Worm (Caenorhabditis elegans) whole organism, young adult: ENCODE data around the gene E02H4.5.

Experiments
- B0336.3 ChIP-seq: fragments of 200-800 bp; sonication (Bioruptor generic); IDR thresholded peaks from 2 replicates; pipeline ENCODE4 v1.3.6; 2022; ENCODE audit warnings: missing genetic modification characterization, missing compliant biosample characterization
- F33H1.4 ChIP-seq: fragments of 200-800 bp; sonication (Bioruptor generic); IDR thresholded peaks from 2 replicates; pipeline ENCODE4 v1.3.6; 2022; ENCODE audit warnings: missing genetic modification reagents, missing genetic modification characterization, missing compliant biosample characterization
- F52B5.7 ChIP-seq: sonication (generic microtip); optimal IDR thresholded peaks from 2 replicates; lab custom pipeline; 2016; ENCODE audit warnings: mild to moderate bottlenecking, missing genetic modification characterization, missing compliant biosample characterization
- Y53G8AR.9 ChIP-seq: fragments of 200-800 bp; sonication (Bioruptor generic); conservative IDR thresholded peaks from 2 replicates; pipeline ENCODE4 v1.3.6; 2022; ENCODE audit warnings: missing genetic modification reagents, missing genetic modification characterization, missing compliant biosample characterization
- Y56A3A.18 ChIP-seq: fragments of 200-800 bp; sonication (Bioruptor generic); IDR thresholded peaks from 2 replicates; pipeline ENCODE4 v1.3.6; 2022; ENCODE audit warnings: missing genetic modification reagents, missing genetic modification characterization, missing compliant biosample characterization
- akir-1 ChIP-seq: fragments of 200-800 bp; sonication (Bioruptor generic); optimal IDR thresholded peaks from 2 replicates; lab custom pipeline; 2018; ENCODE audit warnings: mild to moderate bottlenecking, missing genetic modification characterization, moderate library complexity, missing compliant biosample characterization
- ama-1 ChIP-seq, 3 experiments: fragments of 150-350 bp in 1 of 3; sonication (generic microtip) in 2 of 3; optimal IDR thresholded peaks; 2 replicates each; lab custom pipeline; 2014 to 2018; ENCODE audit warnings: missing biosample characterization in 2 of 3, missing genetic modification characterization in 2 of 3, missing genetic modification reagents in 2 of 3
- aptf-3 ChIP-seq: fragments of 200-800 bp; sonication (Bioruptor generic); IDR thresholded peaks from 2 replicates; pipeline ENCODE4 v1.3.6; 2022; ENCODE audit warnings: missing genetic modification characterization, missing compliant biosample characterization
- athp-1 ChIP-seq: sonication (generic microtip); optimal IDR thresholded peaks from 2 replicates; lab custom pipeline; 2017; ENCODE audit warnings: mild to moderate bottlenecking, missing genetic modification characterization, missing compliant biosample characterization
- attf-5 ChIP-seq: fragments of 200-800 bp; sonication (Bioruptor generic); optimal IDR thresholded peaks from 2 replicates; lab custom pipeline; 2018; ENCODE audit warnings: mild to moderate bottlenecking, missing genetic modification characterization, missing compliant biosample characterization
- ceh-100 ChIP-seq: fragments of 200-800 bp; sonication (Bioruptor generic); IDR thresholded peaks from 2 replicates; pipeline ENCODE4 v1.3.6; 2022; ENCODE audit warnings: missing genetic modification reagents, missing genetic modification characterization, missing compliant biosample characterization
- ceh-27 ChIP-seq: fragments of 200-800 bp; sonication (Bioruptor generic); optimal IDR thresholded peaks from 2 replicates; lab custom pipeline; 2018; ENCODE audit warnings: mild to moderate bottlenecking, missing genetic modification characterization, moderate library complexity, missing compliant biosample characterization
- ceh-40 ChIP-seq: fragments of 200-800 bp; sonication (Bioruptor generic); IDR thresholded peaks from 2 replicates; pipeline ENCODE4 v1.3.6; 2022; ENCODE audit warnings: missing genetic modification characterization, missing compliant biosample characterization
- ceh-91 ChIP-seq: fragments of 200-800 bp; sonication (Bioruptor generic); IDR thresholded peaks from 2 replicates; pipeline ENCODE4 v1.3.6; 2022; ENCODE audit warnings: missing genetic modification reagents, missing genetic modification characterization, missing compliant biosample characterization
- egl-18 ChIP-seq: fragments of 200-800 bp; sonication (Bioruptor generic); IDR thresholded peaks from 2 replicates; pipeline ENCODE4 v1.3.6; 2022; ENCODE audit warnings: missing genetic modification reagents, missing genetic modification characterization, missing compliant biosample characterization
- ekl-4 ChIP-seq: fragments of 200-800 bp; sonication (Bioruptor generic); IDR thresholded peaks from 2 replicates; pipeline ENCODE4 v1.3.6; 2022; ENCODE audit warnings: missing genetic modification reagents, missing genetic modification characterization, missing compliant biosample characterization
- hsf-1 ChIP-seq: fragments of 200-800 bp; sonication (Bioruptor generic); IDR thresholded peaks from 2 replicates; pipeline ENCODE4 v1.3.6; 2022; ENCODE audit warnings: missing genetic modification reagents, missing genetic modification characterization, missing compliant biosample characterization
- let-526 ChIP-seq: fragments of 200-800 bp; sonication (Bioruptor generic); IDR thresholded peaks from 2 replicates; pipeline ENCODE4 v1.3.6; 2022; ENCODE audit warnings: missing genetic modification reagents, missing genetic modification characterization, missing compliant biosample characterization
- lin-26 ChIP-seq: fragments of 200-800 bp; sonication (Bioruptor generic); IDR thresholded peaks from 2 replicates; pipeline ENCODE4 v1.3.6; 2022; ENCODE audit warnings: missing genetic modification reagents, missing genetic modification characterization, missing compliant biosample characterization
- lin-35 ChIP-seq, 3 experiments: fragments of 150-350 bp in 2 of 3; sonication (generic microtip) in 1 of 3; optimal IDR thresholded peaks; 2 replicates each; lab custom pipeline; 2014 to 2018; ENCODE audit warnings: missing biosample characterization in 3 of 3, missing genetic modification characterization in 3 of 3, missing genetic modification reagents in 3 of 3
- lin-40 ChIP-seq: sonication (generic microtip); optimal IDR thresholded peaks from 2 replicates; lab custom pipeline; 2016; ENCODE audit warnings: missing genetic modification characterization, mild to moderate bottlenecking, missing compliant biosample characterization, missing genotype, missing genetic modification reagents
- madf-10 ChIP-seq: sonication (generic microtip); optimal IDR thresholded peaks from 2 replicates; lab custom pipeline; 2016; ENCODE audit warnings: mild to moderate bottlenecking, missing genetic modification characterization, missing compliant biosample characterization
- mel-28 ChIP-seq: sonication (generic microtip); optimal IDR thresholded peaks from 2 replicates; lab custom pipeline; 2016; ENCODE audit warnings: borderline replicate concordance, mild to moderate bottlenecking, missing genetic modification characterization, missing compliant biosample characterization
- nfya-1 ChIP-seq: sonication (generic microtip); optimal IDR thresholded peaks from 2 replicates; lab custom pipeline; 2017; ENCODE audit warnings: antibody characterized with exemption, missing compliant biosample characterization, missing genetic modification characterization, borderline replicate concordance; ENCODE audit not compliant: insufficient read depth
- nhr-179 ChIP-seq: sonication (generic microtip); optimal IDR thresholded peaks from 2 replicates; lab custom pipeline; 2016; ENCODE audit warnings: mild to moderate bottlenecking, missing genetic modification characterization, missing compliant biosample characterization
- nhr-27 ChIP-seq: fragments of 200-800 bp; sonication (Bioruptor generic); optimal IDR thresholded peaks from 2 replicates; lab custom pipeline; 2018; ENCODE audit warnings: mild to moderate bottlenecking, missing genetic modification characterization, moderate library complexity, missing compliant biosample characterization
- rcor-1 ChIP-seq: fragments of 200-800 bp; sonication (Bioruptor generic); IDR thresholded peaks from 2 replicates; pipeline ENCODE4 v1.3.6; 2022; ENCODE audit warnings: missing genetic modification reagents, missing genetic modification characterization, missing compliant biosample characterization
- rpc-1 ChIP-seq, 2 experiments: fragments of 150-350 bp in 1 of 2; sonication (generic microtip) in 1 of 2; optimal IDR thresholded peaks; 2 replicates each; lab custom pipeline; 2014 to 2018; ENCODE audit warnings: missing biosample characterization in 1 of 2, missing genetic modification characterization in 1 of 2, missing genetic modification reagents in 1 of 2, missing genotype in 1 of 2
- snpc-1.1 ChIP-seq: sonication (generic microtip); optimal IDR thresholded peaks from 2 replicates; lab custom pipeline; 2017; ENCODE audit warnings: missing genetic modification characterization, mild to moderate bottlenecking, missing compliant biosample characterization, antibody characterized with exemption, moderate library complexity, missing genotype, missing genetic modification reagents; ENCODE audit not compliant: insufficient read depth
- snpc-1.3 ChIP-seq: sonication (generic microtip); optimal IDR thresholded peaks from 2 replicates; lab custom pipeline; 2017; ENCODE audit warnings: missing genetic modification characterization, mild to moderate bottlenecking, missing compliant biosample characterization, antibody characterized with exemption, moderate library complexity, missing genotype, missing genetic modification reagents; ENCODE audit not compliant: insufficient read depth
- snpc-3.4 ChIP-seq: sonication (generic microtip); optimal IDR thresholded peaks from 2 replicates; lab custom pipeline; 2017; ENCODE audit warnings: missing genetic modification characterization, mild to moderate bottlenecking, missing compliant biosample characterization, antibody characterized with exemption, moderate library complexity, missing genotype, missing genetic modification reagents
- somi-1 ChIP-seq: fragments of 200-800 bp; sonication (Bioruptor generic); optimal IDR thresholded peaks from 2 replicates; lab custom pipeline; 2018; ENCODE audit warnings: mild to moderate bottlenecking, missing genetic modification characterization, missing compliant biosample characterization
- xnd-1 ChIP-seq: sonication (generic microtip); optimal IDR thresholded peaks from 2 replicates; lab custom pipeline; 2016; ENCODE audit warnings: missing genotype, missing genetic modification reagents, missing genetic modification characterization, missing compliant biosample characterization
- zfh-2 ChIP-seq: fragments of 200-800 bp; sonication (Bioruptor generic); conservative IDR thresholded peaks from 2 replicates; pipeline ENCODE4 v1.3.6; 2022; ENCODE audit warnings: missing genetic modification reagents, missing genetic modification characterization, missing compliant biosample characterization
- ztf-18 ChIP-seq: sonication (generic microtip); optimal IDR thresholded peaks from 2 replicates; lab custom pipeline; 2016; ENCODE audit warnings: missing genotype, mild to moderate bottlenecking, missing genetic modification characterization, missing compliant biosample characterization
- ztf-25 ChIP-seq: fragments of 200-800 bp; sonication (Bioruptor generic); IDR thresholded peaks from 2 replicates; pipeline ENCODE4 v1.3.6; 2022; ENCODE audit warnings: missing genetic modification reagents, missing genetic modification characterization, missing compliant biosample characterization
- ztf-6 ChIP-seq: fragments of 200-800 bp; sonication (Bioruptor generic); IDR thresholded peaks from 2 replicates; pipeline ENCODE4 v1.3.6; 2022; ENCODE audit warnings: missing genetic modification reagents, missing genetic modification characterization, missing compliant biosample characterization

The E02H4.5 gene

ce11 chrX:14255031-14255430 is at the start of gene E02H4.5:
Gene E02H4.5 (minus strand): TSS chrX:14255131.
- no peak for TF ChIP-seq Y53G8AR.9
- no peak for TF ChIP-seq ztf-18
- TF ChIP-seq snpc-1.3 (tag; lab: Kevin White, UChicago), result no peak
- TF ChIP-seq mel-28 (tag; lab: Kevin White, UChicago), result no peak
- no peak for TF ChIP-seq F52B5.7 (tag; lab: Kevin White, UChicago)
- TF ChIP-seq Y56A3A.18, result no peak
- no peak for TF ChIP-seq ztf-6 (GFP tag; lab: Robert Waterston, UW)
- no peak for TF ChIP-seq attf-5 (GFP tag; lab: Kevin White, UChicago)
- no peak for TF ChIP-seq nhr-27 (tag; lab: Kevin White, UChicago)
- TF ChIP-seq nfya-1 (tag; lab: Kevin White, UChicago), result no peak
- TF ChIP-seq ztf-25 (GFP tag; lab: Robert Waterston, UW), result no peak
- no peak for TF ChIP-seq zfh-2 (GFP tag; lab: Robert Waterston, UW)
- no peak for TF ChIP-seq akir-1 (GFP tag; lab: Kevin White, UChicago)
- no peak for TF ChIP-seq ceh-91 (GFP tag; lab: Robert Waterston, UW)
- no peak for TF ChIP-seq B0336.3 (GFP tag; lab: Robert Waterston, UW)
- no peak for TF ChIP-seq snpc-1.1 (tag; lab: Kevin White, UChicago)
- TF ChIP-seq ekl-4 (GFP tag; lab: Robert Waterston, UW), result no peak
- TF ChIP-seq ceh-27 (GFP tag; lab: Kevin White, UChicago), result no peak
- TF ChIP-seq ceh-100, result no peak
- no peak for TF ChIP-seq rpc-1 (optimal IDR thresholded peaks at IDR 0.05; lab: Kevin White, UChicago)
- TF ChIP-seq rpc-1 (tag; optimal IDR thresholded peaks at IDR 0.05; lab: Kevin White, UChicago), result no peak

- TF ChIP-seq madf-10, result no peak
- TF ChIP-seq lin-40 (tag; lab: Kevin White, UChicago), result no peak
- no peak for TF ChIP-seq nhr-179 (tag; lab: Kevin White, UChicago)
- TF ChIP-seq xnd-1 (tag; lab: Kevin White, UChicago), result no peak
- TF ChIP-seq athp-1 (tag; lab: Kevin White, UChicago), result no peak
- no peak for TF ChIP-seq Y53G8AR.9
- TF ChIP-seq lin-35 (GFP tag; optimal IDR thresholded peaks at IDR 0.05; lab: Kevin White, UChicago), result no peak
- TF ChIP-seq lin-26 (GFP tag; lab: Robert Waterston, UW), result no peak
- no peak for TF ChIP-seq snpc-1.3 (tag; lab: Kevin White, UChicago)
- no peak for TF ChIP-seq ama-1 (optimal IDR thresholded peaks at IDR 0.05; lab: Kevin White, UChicago)
- no peak for TF ChIP-seq ama-1 (GFP tag; optimal IDR thresholded peaks at IDR 0.05; lab: Kevin White, UChicago)
- TF ChIP-seq F33H1.4 (GFP tag; lab: Robert Waterston, UW), result no peak
- no peak for TF ChIP-seq somi-1 (GFP tag; lab: Kevin White, UChicago)
- TF ChIP-seq ekl-4 (GFP tag; lab: Robert Waterston, UW), result no peak
- TF ChIP-seq rcor-1 (GFP tag; lab: Robert Waterston, UW), result no peak
- TF ChIP-seq snpc-3.4 (tag; lab: Kevin White, UChicago), result no peak
- no peak for TF ChIP-seq ceh-40 (GFP tag; lab: Robert Waterston, UW)
- TF ChIP-seq egl-18, result no peak
- no peak for TF ChIP-seq aptf-3
- no peak for TF ChIP-seq let-526 (GFP tag; lab: Robert Waterston, UW)
- TF ChIP-seq hsf-1 (GFP tag; lab: Robert Waterston, UW), result no peak
These were observed 48.1 kb upstream of the E02H4.5 start, which contains the start of gene C11H1.5 for ce11 chrX:14303078-14303477. Gene C11H1.5 (minus strand): TSS chrX:14303178.
